Fruit fly (Drosophila melanogaster) whole organism, embryonic: Measurements from ENCODE around the gene CG8236.
A peak's percentile ranks its signal among the peaks of the same experiment; 100 is the strongest.

Experiments used
- Aef1 ChIP-seq: fragments of 200-800 bp; sonication (Bioruptor generic); IDR thresholded peaks from 3 replicates; pipeline ENCODE4 v1.3.6; 2022; ENCODE audit warnings: missing biosample characterization, missing genetic modification characterization
- BtbVII ChIP-seq: fragments of 200-800 bp; sonication (Bioruptor generic); optimal IDR thresholded peaks from 3 replicates; lab custom pipeline; 2017; ENCODE audit warnings: missing biosample characterization, mild to moderate bottlenecking, missing genetic modification characterization
- CG10543 ChIP-seq: fragments of 200-800 bp; sonication (Bioruptor generic); optimal IDR thresholded peaks from 3 replicates; lab custom pipeline; 2017; ENCODE audit warnings: missing biosample characterization, mild to moderate bottlenecking, missing genetic modification characterization, moderate library complexity
- CG10654 ChIP-seq: fragments of 200-800 bp; sonication (Bioruptor generic); optimal IDR thresholded peaks from 2 replicates; lab custom pipeline; 2016; ENCODE audit warnings: missing biosample characterization, missing genetic modification characterization
- CG11093 ChIP-seq: fragments of 200-800 bp; sonication (Bioruptor generic); IDR thresholded peaks from 3 replicates; pipeline ENCODE4 v1.3.6; 2022; ENCODE audit warnings: missing biosample characterization, missing genetic modification characterization
- CG12299 ChIP-seq: fragments of 200-800 bp; sonication (Bioruptor generic); optimal IDR thresholded peaks from 2 replicates; lab custom pipeline; 2018; ENCODE audit warnings: missing biosample characterization, mild to moderate bottlenecking, missing genetic modification characterization
- CG16813 ChIP-seq: fragments of 200-800 bp; sonication (Bioruptor generic); IDR thresholded peaks from 3 replicates; pipeline ENCODE4 v1.3.6; 2022; ENCODE audit warnings: missing biosample characterization, missing genetic modification characterization; ENCODE audit not compliant: partially characterized antibody
- CG17568 ChIP-seq: fragments of 200-800 bp; sonication (Bioruptor generic); optimal IDR thresholded peaks from 2 replicates; lab custom pipeline; 2018; ENCODE audit warnings: missing biosample characterization, mild to moderate bottlenecking, missing genetic modification characterization, moderate library complexity
- CG6765 ChIP-seq: fragments of 200-800 bp; sonication (Bioruptor generic); optimal IDR thresholded peaks from 3 replicates; lab custom pipeline; 2017; ENCODE audit warnings: missing biosample characterization, mild to moderate bottlenecking, missing genetic modification characterization
- CG7372 ChIP-seq: fragments of 200-800 bp; sonication (Bioruptor generic); IDR thresholded peaks from 2 replicates; pipeline ENCODE4 v1.3.6; 2022; ENCODE audit warnings: missing biosample characterization, missing genetic modification characterization
- CG7556 ChIP-seq: fragments of 200-800 bp; sonication (Bioruptor generic); optimal IDR thresholded peaks from 2 replicates; lab custom pipeline; 2017; ENCODE audit warnings: missing biosample characterization, mild to moderate bottlenecking, missing genetic modification characterization
- CG7963 ChIP-seq: fragments of 200-800 bp; sonication (Bioruptor generic); IDR thresholded peaks from 3 replicates; pipeline ENCODE4 v1.3.6; 2022; ENCODE audit warnings: missing biosample characterization, missing genetic modification characterization; ENCODE audit not compliant: partially characterized antibody
- CG9609 ChIP-seq: fragments of 200-800 bp; sonication (Bioruptor generic); optimal IDR thresholded peaks from 3 replicates; lab custom pipeline; 2016; ENCODE audit warnings: missing biosample characterization, missing genetic modification characterization
- Deaf1 ChIP-seq: fragments of 200-800 bp; optimal IDR thresholded peaks from 3 replicates; lab custom pipeline; 2019; ENCODE audit warnings: missing biosample characterization, mild to moderate bottlenecking, missing genetic modification characterization, moderate library complexity
- Dek ChIP-seq: fragments of 200-800 bp; sonication (Bioruptor generic); optimal IDR thresholded peaks from 3 replicates; lab custom pipeline; 2019; ENCODE audit warnings: missing biosample characterization, mild to moderate bottlenecking, missing genetic modification characterization, moderate library complexity
- Dip3 ChIP-seq: fragments of 200-800 bp; sonication (Bioruptor generic); optimal IDR thresholded peaks from 3 replicates; lab custom pipeline; 2016; ENCODE audit warnings: missing biosample characterization, missing genetic modification characterization
- Drgx ChIP-seq: fragments of 200-800 bp; sonication (Bioruptor generic); IDR thresholded peaks from 2 replicates; pipeline ENCODE4 v1.3.6; 2022; ENCODE audit warnings: missing biosample characterization, missing genetic modification characterization
- Gsc ChIP-seq: fragments of 200-800 bp; sonication (Bioruptor generic); IDR thresholded peaks from 2 replicates; pipeline ENCODE4 v1.3.6; 2022; ENCODE audit warnings: missing biosample characterization, missing genetic modification characterization
- Hey ChIP-seq: fragments of 200-800 bp; sonication (Bioruptor generic); optimal IDR thresholded peaks from 3 replicates; lab custom pipeline; 2018; ENCODE audit warnings: missing biosample characterization, mild to moderate bottlenecking, missing genetic modification characterization
- HmgZ ChIP-seq: fragments of 200-800 bp; sonication (Bioruptor generic); optimal IDR thresholded peaks from 2 replicates; lab custom pipeline; 2018; ENCODE audit warnings: missing biosample characterization, mild to moderate bottlenecking, missing genetic modification characterization
- Nf-YC ChIP-seq: fragments of 200-800 bp; optimal IDR thresholded peaks from 3 replicates; lab custom pipeline; 2019; ENCODE audit warnings: missing biosample characterization, mild to moderate bottlenecking, missing genetic modification characterization, moderate library complexity
- Poxn ChIP-seq: fragments of 200-800 bp; sonication (Bioruptor generic); IDR thresholded peaks from 2 replicates; pipeline ENCODE4 v1.3.6; 2022; ENCODE audit warnings: missing biosample characterization, missing genetic modification characterization
- Sry-β ChIP-seq: fragments of 200-800 bp; sonication (Bioruptor generic); optimal IDR thresholded peaks from 2 replicates; lab custom pipeline; 2018; ENCODE audit warnings: missing biosample characterization, mild to moderate bottlenecking, missing genetic modification characterization, moderate library complexity
- Tbp ChIP-seq: fragments of >200 bp; optimal IDR thresholded peaks from 2 replicates; lab custom pipeline; 2018; ENCODE audit warnings: missing biosample characterization, missing genetic modification characterization
- Usf ChIP-seq: fragments of 200-800 bp; sonication (Bioruptor generic); optimal IDR thresholded peaks from 2 replicates; lab custom pipeline; 2017; ENCODE audit warnings: missing genotype, missing biosample characterization, missing genetic modification characterization
- Xbp1 ChIP-seq: fragments of 200-800 bp; sonication (Bioruptor generic); optimal IDR thresholded peaks from 3 replicates; lab custom pipeline; 2016; ENCODE audit warnings: missing biosample characterization, mild to moderate bottlenecking, missing genetic modification characterization
- ap ChIP-seq: fragments of 200-800 bp; sonication (Bioruptor generic); IDR thresholded peaks from 2 replicates; pipeline ENCODE4 v1.3.6; 2022; ENCODE audit warnings: missing biosample characterization, missing genetic modification characterization
- croc ChIP-seq: fragments of 200-800 bp; sonication (Bioruptor generic); conservative IDR thresholded peaks from 3 replicates; pipeline ENCODE4 v1.3.6; 2022; ENCODE audit warnings: missing biosample characterization, missing genetic modification characterization
- fd102C ChIP-seq: fragments of 200-800 bp; sonication (Bioruptor generic); optimal IDR thresholded peaks from 2 replicates; lab custom pipeline; 2018; ENCODE audit warnings: missing biosample characterization, mild to moderate bottlenecking, missing genetic modification characterization, moderate library complexity
- lab ChIP-seq: fragments of 200-800 bp; sonication (Bioruptor generic); optimal IDR thresholded peaks from 3 replicates; lab custom pipeline; 2017; ENCODE audit warnings: missing biosample characterization, missing genetic modification characterization, mild to moderate bottlenecking, moderate library complexity, missing genetic modification reagents
- mld ChIP-seq: fragments of 200-800 bp; sonication (Bioruptor generic); IDR thresholded peaks from 3 replicates; pipeline ENCODE4 v1.3.6; 2022; ENCODE audit warnings: missing biosample characterization, missing genetic modification characterization; ENCODE audit not compliant: partially characterized antibody
- nau ChIP-seq: fragments of 200-800 bp; sonication (Bioruptor generic); optimal IDR thresholded peaks from 3 replicates; lab custom pipeline; 2017; ENCODE audit warnings: missing biosample characterization, mild to moderate bottlenecking, missing genetic modification characterization, missing genetic modification reagents
- otp ChIP-seq: fragments of 200-800 bp; sonication (Bioruptor generic); IDR thresholded peaks from 3 replicates; pipeline ENCODE4, ENCODE4 v1.3.6; 2022; ENCODE audit warnings: missing biosample characterization, missing genetic modification characterization
- scrt ChIP-seq: fragments of 200-800 bp; sonication (Bioruptor generic); optimal IDR thresholded peaks from 2 replicates; lab custom pipeline; 2018; ENCODE audit warnings: missing biosample characterization, mild to moderate bottlenecking, missing genetic modification characterization, moderate library complexity
- so ChIP-seq: fragments of 200-800 bp; sonication (Bioruptor generic); IDR thresholded peaks from 3 replicates; pipeline ENCODE4 v1.3.6; 2022; ENCODE audit warnings: missing biosample characterization, missing genetic modification characterization
- stc ChIP-seq: fragments of 200-800 bp; sonication (Bioruptor generic); IDR thresholded peaks from 2 replicates; pipeline ENCODE4 v1.3.6; 2022; ENCODE audit warnings: missing biosample characterization, missing genetic modification characterization
- sug ChIP-seq: fragments of 200-800 bp; optimal IDR thresholded peaks from 2 replicates; lab custom pipeline; 2019; ENCODE audit warnings: missing biosample characterization, mild to moderate bottlenecking, missing genetic modification characterization, moderate library complexity
- usp ChIP-seq: fragments of >200 bp; optimal IDR thresholded peaks from 2 replicates; lab custom pipeline; 2017; ENCODE audit warnings: missing biosample characterization, missing genetic modification characterization
- z ChIP-seq: fragments of 200-800 bp; sonication (Bioruptor generic); IDR thresholded peaks from 3 replicates; pipeline ENCODE4 v1.3.6; 2022; ENCODE audit warnings: missing biosample characterization, missing genetic modification characterization
- zfh1 ChIP-seq: fragments of 200-800 bp; sonication (Bioruptor generic); IDR thresholded peaks from 3 replicates; pipeline ENCODE4 v1.3.6; 2022; ENCODE audit warnings: missing biosample characterization, missing genetic modification characterization

CG8236 gene

DNA sequence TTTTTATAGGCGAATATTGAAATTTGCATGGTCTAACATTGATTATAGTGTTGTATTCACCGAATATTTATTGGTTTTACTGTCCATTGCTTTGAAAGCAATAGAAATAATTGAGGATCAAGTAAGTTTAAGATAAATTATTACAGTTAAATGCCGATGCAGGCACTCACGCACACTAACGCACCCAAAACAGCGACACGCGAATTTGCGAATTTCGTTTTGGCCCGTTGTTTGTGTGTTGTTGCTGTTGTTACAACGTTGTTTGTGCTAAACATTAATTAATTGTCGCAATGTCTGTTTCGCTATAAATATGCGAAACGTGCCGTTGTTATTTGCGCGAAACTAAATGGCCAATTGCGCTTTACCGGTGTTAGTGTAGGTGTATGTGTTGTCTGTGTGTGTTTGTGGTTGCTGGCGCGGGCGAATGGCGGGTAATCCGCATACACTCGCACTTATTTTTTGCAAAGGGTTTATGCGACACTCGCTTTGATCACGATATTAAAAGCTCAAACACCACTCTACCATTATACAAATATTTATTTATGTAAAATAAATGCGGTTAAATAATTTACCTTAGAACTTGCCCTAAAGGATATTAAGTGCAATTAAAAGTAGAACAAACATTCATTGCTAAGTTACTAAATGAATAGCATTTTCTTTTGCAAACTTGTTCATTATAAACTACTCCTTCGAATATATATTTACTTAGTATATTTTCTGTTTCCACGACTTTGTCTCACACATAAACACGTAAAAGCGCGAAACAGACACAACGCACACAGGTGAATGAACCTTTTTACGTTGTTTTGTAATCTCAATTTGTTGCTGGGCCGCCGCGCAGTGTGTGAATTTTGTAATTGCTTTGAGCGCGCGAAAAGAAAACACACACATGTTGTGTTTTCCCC is 21.1 kb upstream of the CG8236 start (continued):
- TF ChIP-seq Usf (GFP tag; lab: Kevin White, UChicago) = peak; percentile 1
- 0 out of 3 replicates have a peak, but pooled peaks have one; percentile 37 for TF ChIP-seq so (GFP tag; lab: Robert Waterston, UW)
- no peak for TF ChIP-seq otp (GFP tag; lab: Robert Waterston, UW)
- no peak for TF ChIP-seq Nf-YC (tag; lab: Kevin White, UChicago)
- peak; percentile 16 for TF ChIP-seq CG6765
- TF ChIP-seq ap (GFP tag; lab: Robert Waterston, UW) = no peak
- peak; percentile 10 for TF ChIP-seq CG7556 (GFP tag; lab: Kevin White, UChicago)
- peak; percentile 72; the same call in 1 of the 2 replicates for TF ChIP-seq Drgx (GFP tag; lab: Robert Waterston, UW)
- TF ChIP-seq Poxn (GFP tag; lab: Robert Waterston, UW) = no peak
- TF ChIP-seq CG10543 (GFP tag; lab: Kevin White, UChicago) = peak; percentile 2

DNA sequence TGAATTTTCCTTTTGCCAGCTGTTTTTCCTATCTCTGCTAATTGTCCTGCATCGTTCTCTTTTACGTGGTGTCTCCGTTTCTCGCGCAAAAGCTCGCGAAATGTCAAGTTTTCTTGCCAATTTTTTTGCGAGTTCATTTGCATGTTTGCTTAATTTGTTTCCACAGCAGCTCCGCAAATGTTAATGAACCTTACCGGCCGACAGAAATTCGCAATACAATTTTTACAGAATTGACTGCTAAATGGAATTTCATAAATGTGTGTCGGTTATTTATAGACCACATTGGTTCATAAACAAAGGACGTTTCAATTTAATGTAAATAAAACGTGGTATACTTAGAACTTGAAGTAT is 20.4 kb upstream of the CG8236 start:
- no peak for TF ChIP-seq z (GFP tag; lab: Robert Waterston, UW)
- no peak for TF ChIP-seq CG12299 (tag; lab: Kevin White, UChicago)
- no peak for TF ChIP-seq Gsc
- no peak for TF ChIP-seq CG10654 (GFP tag; lab: Kevin White, UChicago)
- TF ChIP-seq CG17568 (GFP tag; lab: Kevin White, UChicago) = no peak
- TF ChIP-seq Dip3 (GFP tag; lab: Kevin White, UChicago) = no peak
- no peak for TF ChIP-seq croc
- TF ChIP-seq Dek (tag; lab: Kevin White, UChicago) = no peak

DNA sequence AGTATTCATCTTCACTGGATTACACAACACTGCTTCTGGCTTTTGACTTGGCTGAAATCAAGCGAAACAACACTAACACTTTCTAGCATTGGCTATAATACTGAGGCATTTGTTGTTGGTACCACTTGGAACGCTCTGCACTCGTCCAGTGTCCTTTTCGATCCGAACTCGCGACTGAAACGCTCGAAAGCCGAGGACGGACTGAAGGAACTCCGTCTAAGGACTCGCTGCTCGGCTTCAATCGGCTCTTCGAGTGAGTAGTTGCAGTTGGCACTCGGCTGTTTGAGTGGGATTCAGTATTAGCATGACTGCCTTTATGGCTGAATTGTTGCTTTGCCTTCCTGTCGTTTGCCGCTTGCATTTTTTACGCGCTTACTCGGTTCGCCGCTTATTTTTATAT is 1.2 kb upstream of the CG8236 start, which contains the start of the genes CG34135 and CG11768:
Gene CG34135, minus strand, starts transcription at position 194 of the 400 bp plus-strand sequence.
Gene CG11768, minus strand, starts transcription at position 203 of the 400 bp plus-strand sequence.
- TF ChIP-seq zfh1 (GFP tag; lab: Robert Waterston, UW) = 0 out of 3 replicates have a peak, but pooled peaks have one; percentile 22
- no peak for TF ChIP-seq Sry-β (GFP tag; lab: Kevin White, UChicago)
- TF ChIP-seq stc (GFP tag; lab: Robert Waterston, UW) = no peak
- no peak for TF ChIP-seq BtbVII (GFP tag; lab: Kevin White, UChicago)
- peak; percentile 94 for TF ChIP-seq Deaf1 (tag; lab: Kevin White, UChicago)
- no peak for TF ChIP-seq CG9609 (GFP tag; lab: Kevin White, UChicago)
- no peak for TF ChIP-seq CG7963 (GFP tag; lab: Robert Waterston, UW)
- TF ChIP-seq Aef1 (GFP tag; lab: Robert Waterston, UW) = no peak
- no peak for TF ChIP-seq scrt (GFP tag; lab: Kevin White, UChicago)
- TF ChIP-seq nau (GFP tag; lab: Kevin White, UChicago) = no peak
- TF ChIP-seq Poxn (GFP tag; lab: Robert Waterston, UW) = no peak
- TF ChIP-seq HmgZ (tag; lab: Kevin White, UChicago) = no peak
- no peak for TF ChIP-seq Xbp1 (GFP tag; lab: Kevin White, UChicago)
- TF ChIP-seq ap (GFP tag; lab: Robert Waterston, UW) = no peak
- no peak for TF ChIP-seq CG16813
- TF ChIP-seq fd102C (GFP tag; lab: Kevin White, UChicago) = no peak
- TF ChIP-seq Hey = no peak
- no peak for TF ChIP-seq lab (GFP tag; lab: Kevin White, UChicago)
- TF ChIP-seq usp (GFP tag; lab: Kevin White, UChicago) = no peak
- TF ChIP-seq CG11093 (GFP tag; lab: Robert Waterston, UW) = no peak
- no peak for TF ChIP-seq CG7372
- no peak for TF ChIP-seq Tbp
- no peak for TF ChIP-seq mld
- peak; percentile 91 for TF ChIP-seq z (GFP tag; lab: Robert Waterston, UW)
- no peak for TF ChIP-seq sug (tag; lab: Kevin White, UChicago)
